Fruit fly (Drosophila melanogaster): ENCODE measurements around the gene CG14932.

Gene CG14932

DNA sequence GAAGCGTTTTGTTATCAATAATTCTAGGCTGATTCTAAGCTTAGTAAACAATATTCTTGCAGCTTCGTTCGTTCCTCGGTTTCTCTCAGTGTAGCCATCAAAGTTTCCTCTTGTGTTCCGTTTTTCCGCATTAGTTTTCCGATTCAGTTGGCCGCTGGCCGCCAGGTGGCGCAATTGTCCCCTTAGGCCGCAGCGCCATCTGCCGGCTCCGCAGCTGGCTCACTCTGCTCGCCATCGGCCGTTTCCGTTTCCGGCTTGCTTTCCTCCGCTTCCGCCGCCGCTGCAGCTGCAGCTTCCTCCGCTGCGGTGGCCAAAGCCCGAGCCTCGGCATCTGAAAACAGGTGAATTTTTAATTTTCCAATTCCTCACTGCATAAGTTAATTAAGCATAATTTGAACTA is 26.7 kb downstream of the CG14932 start (continued):
- TF ChIP-seq cad (GFP tag; optimal IDR thresholded peaks at IDR 0.05) = no peak
- peak; percentile 79 for TF ChIP-seq D19B (GFP tag; optimal IDR thresholded peaks at IDR 0.05)
- peak; percentile 95 for TF ChIP-seq wek (GFP tag; optimal IDR thresholded peaks at IDR 0.05)
- TF ChIP-seq btn (GFP tag; optimal IDR thresholded peaks at IDR 0.05) = peak; percentile 97
- peak; percentile 96 for TF ChIP-seq Neu2 (GFP tag; optimal IDR thresholded peaks at IDR 0.05; ENCODE audit: borderline replicate concordance)
- peak; percentile 75 for TF ChIP-seq lilli (GFP tag; optimal IDR thresholded peaks at IDR 0.05)
- TF ChIP-seq Dip2 (GFP tag; IDR thresholded peaks at IDR 0.05) = no peak
- TF ChIP-seq gcm2 (GFP tag; optimal IDR thresholded peaks at IDR 0.05) = peak; percentile 77
- peak; percentile 50; the same call in 1 of the 2 replicates for TF ChIP-seq CG42726 (GFP tag; IDR thresholded peaks at IDR 0.05; ENCODE audit: partially characterized antibody)
- TF ChIP-seq Sry-δ (GFP tag; optimal IDR thresholded peaks at IDR 0.05) = peak; percentile 64
- peak; percentile 93 for TF ChIP-seq CG10979 (tag; optimal IDR thresholded peaks at IDR 0.05)
- TF ChIP-seq CG15514 (GFP tag; optimal IDR thresholded peaks at IDR 0.05) = peak; percentile 94
- TF ChIP-seq CG7987 (GFP tag; optimal IDR thresholded peaks at IDR 0.05) = peak; percentile 97
- peak; percentile 98 for TF ChIP-seq CG4424 (GFP tag; optimal IDR thresholded peaks at IDR 0.05)
- TF ChIP-seq trh (GFP tag; optimal IDR thresholded peaks at IDR 0.05) = peak; percentile 88
- TF ChIP-seq vnd (GFP tag; IDR thresholded peaks at IDR 0.05; ENCODE audit: partially characterized antibody) = no peak
- TF ChIP-seq CG9727 (GFP tag; optimal IDR thresholded peaks at IDR 0.05) = peak; percentile 95
- TF ChIP-seq gt (GFP tag; IDR thresholded peaks at IDR 0.05) = peak; percentile 86
- peak; percentile 97 for TF ChIP-seq tin (GFP tag; optimal IDR thresholded peaks at IDR 0.05)
- TF ChIP-seq CG31365 (tag; optimal IDR thresholded peaks at IDR 0.05) = peak; percentile 85
- TF ChIP-seq Mes4 (GFP tag; optimal IDR thresholded peaks at IDR 0.05) = peak; percentile 98
- TF ChIP-seq CG10267 (tag; optimal IDR thresholded peaks at IDR 0.05) = peak; percentile 87
- TF ChIP-seq Ets65A (GFP tag) = peak; percentile 99
- TF ChIP-seq usp (GFP tag; optimal IDR thresholded peaks at IDR 0.05) = no peak
- peak; percentile 77 for TF ChIP-seq Fer2 (tag; optimal IDR thresholded peaks at IDR 0.05)
- TF ChIP-seq ssp (GFP tag; IDR thresholded peaks at IDR 0.05) = peak; percentile 68
- TF ChIP-seq Bgb (GFP tag; IDR thresholded peaks at IDR 0.05; ENCODE audit: partially characterized antibody) = no peak; the same call in 1 of the 2 replicates
- no peak for TF ChIP-seq Gsc (GFP tag; IDR thresholded peaks at IDR 0.05)
- peak; percentile 81 for TF ChIP-seq CG43689 (GFP tag; IDR thresholded peaks at IDR 0.05)
- TF ChIP-seq mam (GFP tag; optimal IDR thresholded peaks at IDR 0.05) = peak; percentile 79
- peak; percentile 96 for TF ChIP-seq p53 (GFP tag; optimal IDR thresholded peaks at IDR 0.05)
- TF ChIP-seq br (optimal IDR thresholded peaks at IDR 0.05) = no peak
- peak; percentile 51 to 93 for TF ChIP-seq bsh (GFP tag; optimal IDR thresholded peaks at IDR 0.05)
- TF ChIP-seq yki (optimal IDR thresholded peaks at IDR 0.05) = no peak
- TF ChIP-seq pb (GFP tag; optimal IDR thresholded peaks at IDR 0.05) = peak; percentile 98
- peak; percentile 74 for TF ChIP-seq fd3F (GFP tag; optimal IDR thresholded peaks at IDR 0.05)
- TF ChIP-seq so (GFP tag; IDR thresholded peaks at IDR 0.05) = peak; percentile 87
- TF ChIP-seq Stat92E (GFP tag; optimal IDR thresholded peaks at IDR 0.05) = no peak
- TF ChIP-seq nmo (GFP tag; optimal IDR thresholded peaks at IDR 0.05) = peak; percentile 90
- TF ChIP-seq org-1 (GFP tag; optimal IDR thresholded peaks at IDR 0.05) = peak; percentile 91
- TF ChIP-seq pum (GFP tag; optimal IDR thresholded peaks at IDR 0.05) = peak; percentile 86
- TF ChIP-seq tll (GFP tag; optimal IDR thresholded peaks at IDR 0.05) = peak in 1 of 2 experiments; percentile 59
- TF ChIP-seq cwo (GFP tag; optimal IDR thresholded peaks at IDR 0.05) = peak; percentile 76
- TF ChIP-seq CG14050 (GFP tag; IDR thresholded peaks at IDR 0.05) = peak; percentile 89
- peak; percentile 97 for TF ChIP-seq CG11723 (GFP tag; optimal IDR thresholded peaks at IDR 0.05)
- TF ChIP-seq pho (GFP tag; optimal IDR thresholded peaks at IDR 0.05) = peak; percentile 69
- peak; percentile 82 for TF ChIP-seq CG15269 (tag; optimal IDR thresholded peaks at IDR 0.05)
- peak; percentile 98 for TF ChIP-seq otp (GFP tag; IDR thresholded peaks at IDR 0.05)
- TF ChIP-seq CG7963 (GFP tag; IDR thresholded peaks at IDR 0.05; ENCODE audit: partially characterized antibody) = peak; percentile 44; the same call in 1 of the 3 replicates
- TF ChIP-seq sug (tag; optimal IDR thresholded peaks at IDR 0.05) = peak; percentile 80
- peak; percentile 77 for TF ChIP-seq Sry-β (GFP tag; optimal IDR thresholded peaks at IDR 0.05)

Measured in whole organism, embryonic.